Worm (Caenorhabditis elegans) whole organism, L4 larva: Measurements from ENCODE around the gene cal-4.

Source experiments
- F49E8.2 ChIP-seq: sonication (generic microtip); optimal IDR thresholded peaks from 2 replicates; lab custom pipeline; 2016; ENCODE audit warnings: missing compliant biosample characterization, mild to moderate bottlenecking, missing genetic modification characterization, borderline replicate concordance
- R02D3.7 ChIP-seq: fragments of 150-350 bp; sonication (generic microtip); optimal IDR thresholded peaks from 3 replicates; lab custom pipeline; 2014; ENCODE audit warnings: missing biosample characterization, missing genetic modification characterization
- T20F7.1 ChIP-seq: fragments of 200-800 bp; sonication (Bioruptor generic); optimal IDR thresholded peaks from 2 replicates; lab custom pipeline; 2018; ENCODE audit warnings: mild to moderate bottlenecking, missing genetic modification characterization, missing compliant biosample characterization
- Y105C5A.15 ChIP-seq: fragments of 200-800 bp; sonication (Bioruptor generic); IDR thresholded peaks from 2 replicates; pipeline ENCODE4 v1.3.6; 2022; ENCODE audit warnings: missing genetic modification characterization, missing compliant biosample characterization
- ZK546.5 ChIP-seq, 2 experiments: sonication (generic microtip); optimal IDR thresholded peaks; 2 replicates each; lab custom pipeline; 2017; ENCODE audit warnings: missing biosample characterization in 2 of 2, missing genetic modification characterization in 2 of 2
- lsy-2 ChIP-seq, 2 experiments: fragments of 150-350 bp in 1 of 2; sonication (generic microtip) in 1 of 2; optimal IDR thresholded peaks; 2 replicates each; lab custom pipeline; 2014 to 2017; ENCODE audit warnings: missing biosample characterization in 2 of 2, missing genetic modification characterization in 2 of 2
- mdl-1 ChIP-seq, 2 experiments: fragments of 150-350 bp in 1 of 2; sonication (generic microtip) in 1 of 2; optimal IDR thresholded peaks; 2 replicates each; lab custom pipeline; 2014 to 2017; ENCODE audit warnings: missing biosample characterization in 2 of 2, missing genetic modification characterization in 2 of 2
- nhr-11 ChIP-seq: fragments of 150-350 bp; optimal IDR thresholded peaks from 2 replicates; lab custom pipeline; 2014; ENCODE audit warnings: missing biosample characterization, missing genetic modification characterization
- nhr-237 ChIP-seq: sonication (generic microtip); optimal IDR thresholded peaks from 2 replicates; lab custom pipeline; 2017; ENCODE audit warnings: missing biosample characterization, missing genetic modification characterization
- nhr-28 ChIP-seq: fragments of 150-350 bp; optimal IDR thresholded peaks from 2 replicates; lab custom pipeline; 2014; ENCODE audit warnings: missing biosample characterization, missing genetic modification characterization
- pha-4 ChIP-seq, 2 experiments: fragments of 150-350 bp in 1 of 2; fragments of 200-800 bp in 1 of 2; sonication (Bioruptor generic) in 1 of 2; IDR thresholded peaks in 1 of 2; optimal IDR thresholded peaks in 1 of 2; 2 replicates each; pipeline versions ENCODE4 v1.3.6 to Lab custom; 2014 to 2022; ENCODE audit warnings: missing genetic modification characterization in 2 of 2, missing genetic modification reagents in 2 of 2, missing biosample characterization in 1 of 2, missing compliant biosample characterization in 1 of 2
- set-16 ChIP-seq: fragments of 200-800 bp; sonication (Bioruptor generic); IDR thresholded peaks from 2 replicates; pipeline ENCODE4 v1.3.6; 2022; ENCODE audit warnings: missing genetic modification reagents, missing genetic modification characterization, missing compliant biosample characterization
- vab-7 ChIP-seq: fragments of 200-800 bp; sonication (Bioruptor generic); IDR thresholded peaks from 2 replicates; pipeline ENCODE4 v1.3.6; 2022; ENCODE audit warnings: missing genetic modification reagents, missing genetic modification characterization, missing compliant biosample characterization

DNA sequence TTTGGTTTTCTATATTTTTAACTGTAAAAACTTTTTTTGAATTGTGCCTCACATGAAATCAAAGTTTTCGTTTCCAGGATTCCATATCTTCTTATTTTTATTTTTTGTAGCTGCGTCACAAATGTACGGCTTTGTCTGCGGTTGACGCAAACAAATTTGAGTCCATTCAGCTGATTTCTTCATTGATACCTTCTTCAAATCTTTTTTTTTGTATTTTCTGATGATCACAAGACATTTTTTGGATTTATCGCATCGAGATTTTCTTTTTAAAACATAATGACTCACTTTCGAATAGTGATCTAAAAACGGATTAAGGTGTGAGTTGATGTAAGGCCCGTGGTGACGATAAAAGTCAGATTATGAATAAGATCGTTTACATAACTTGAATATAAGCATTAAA is 2.6 kb upstream of the cal-4 start:
- no peak for TF ChIP-seq R02D3.7
- TF ChIP-seq pha-4 (GFP tag; IDR thresholded peaks at IDR 0.05; lab: Robert Waterston, UW): no peak
- no peak for TF ChIP-seq pha-4 (tag; optimal IDR thresholded peaks at IDR 0.05; lab: Kevin White, UChicago)
- no peak for TF ChIP-seq ZK546.5 (tag; optimal IDR thresholded peaks at IDR 0.05; lab: Kevin White, UChicago)
- no peak for TF ChIP-seq nhr-237 (tag; lab: Kevin White, UChicago)
- no peak for TF ChIP-seq set-16 (GFP tag; lab: Robert Waterston, UW)
- TF ChIP-seq mdl-1 (tag; optimal IDR thresholded peaks at IDR 0.05; lab: Kevin White, UChicago): no peak
- TF ChIP-seq Y105C5A.15 (GFP tag; lab: Robert Waterston, UW): no peak
- no peak for TF ChIP-seq lsy-2 (tag; optimal IDR thresholded peaks at IDR 0.05; lab: Kevin White, UChicago)
- no peak for TF ChIP-seq nhr-11 (tag; lab: Kevin White, UChicago)
- TF ChIP-seq nhr-28 (tag; lab: Kevin White, UChicago): no peak
- no peak for TF ChIP-seq T20F7.1 (GFP tag; lab: Kevin White, UChicago)
- no peak for TF ChIP-seq F49E8.2 (tag; lab: Kevin White, UChicago)
- TF ChIP-seq vab-7 (GFP tag; lab: Robert Waterston, UW): no peak
